Fruit fly (Drosophila melanogaster) whole organism, embryonic: ENCODE data around the gene CG3071.

ENCODE experiments used
- Abd-B ChIP-seq: fragments of 200-800 bp; sonication (Bioruptor generic); optimal IDR thresholded peaks from 2 replicates; lab custom pipeline; 2018; ENCODE audit warnings: missing biosample characterization, mild to moderate bottlenecking, missing genetic modification characterization, moderate library complexity
- Asciz ChIP-seq: fragments of 200-800 bp; sonication (Bioruptor generic); optimal IDR thresholded peaks from 2 replicates; lab custom pipeline; 2017; ENCODE audit warnings: missing biosample characterization, mild to moderate bottlenecking, missing genetic modification characterization, missing genetic modification reagents
- Atf-2 ChIP-seq: fragments of 200-800 bp; sonication (Bioruptor generic); optimal IDR thresholded peaks from 2 replicates; lab custom pipeline; 2016; ENCODE audit warnings: missing biosample characterization, missing genetic modification characterization
- BEAF-32 ChIP-seq: fragments of 200-800 bp; sonication (Bioruptor generic); optimal IDR thresholded peaks from 3 replicates; lab custom pipeline; 2017; ENCODE audit warnings: missing biosample characterization, missing genetic modification characterization, mild to moderate bottlenecking, moderate library complexity, missing genetic modification reagents
- Bgb ChIP-seq: fragments of 200-800 bp; sonication (Bioruptor generic); IDR thresholded peaks from 2 replicates; pipeline ENCODE4 v1.3.6; 2022; ENCODE audit warnings: missing biosample characterization, missing genetic modification characterization; ENCODE audit not compliant: partially characterized antibody
- BtbVII ChIP-seq: fragments of 200-800 bp; sonication (Bioruptor generic); optimal IDR thresholded peaks from 3 replicates; lab custom pipeline; 2017; ENCODE audit warnings: missing biosample characterization, mild to moderate bottlenecking, missing genetic modification characterization
- CG10654 ChIP-seq: fragments of 200-800 bp; sonication (Bioruptor generic); optimal IDR thresholded peaks from 2 replicates; lab custom pipeline; 2016; ENCODE audit warnings: missing biosample characterization, missing genetic modification characterization
- CG11695 ChIP-seq: fragments of 200-800 bp; sonication (Bioruptor generic); IDR thresholded peaks from 3 replicates; pipeline ENCODE4 v1.3.6; 2022; ENCODE audit warnings: missing biosample characterization, missing genetic modification characterization
- CG12391 ChIP-seq: fragments of 200-800 bp; sonication (Bioruptor generic); optimal IDR thresholded peaks from 3 replicates; lab custom pipeline; 2018; ENCODE audit warnings: missing biosample characterization, mild to moderate bottlenecking, missing genetic modification characterization, moderate library complexity
- CG12942 ChIP-seq: fragments of 200-800 bp; sonication (Bioruptor generic); optimal IDR thresholded peaks from 3 replicates; lab custom pipeline; 2016; ENCODE audit warnings: missing biosample characterization, missing genetic modification characterization
- CG1602 ChIP-seq: fragments of 200-800 bp; sonication (Bioruptor generic); optimal IDR thresholded peaks from 3 replicates; lab custom pipeline; 2016; ENCODE audit warnings: missing biosample characterization, missing genetic modification characterization
- CG1647 ChIP-seq: fragments of 200-800 bp; sonication (Bioruptor generic); optimal IDR thresholded peaks from 3 replicates; lab custom pipeline; 2016; ENCODE audit warnings: missing biosample characterization, missing genetic modification characterization
- CG17829 ChIP-seq: fragments of 200-800 bp; optimal IDR thresholded peaks from 2 replicates; lab custom pipeline; 2019; ENCODE audit warnings: missing biosample characterization, mild to moderate bottlenecking, missing genetic modification characterization, moderate library complexity
- CG2199 ChIP-seq: fragments of 200-800 bp; sonication (Bioruptor generic); IDR thresholded peaks from 3 replicates; pipeline ENCODE4 v1.3.6; 2022; ENCODE audit warnings: missing biosample characterization, missing genetic modification characterization
- CG32532 ChIP-seq: fragments of 200-800 bp; sonication (Bioruptor generic); IDR thresholded peaks from 2 replicates; pipeline ENCODE4 v1.3.6; 2022; ENCODE audit warnings: missing biosample characterization, missing genetic modification characterization
- CG6765 ChIP-seq: fragments of 200-800 bp; sonication (Bioruptor generic); optimal IDR thresholded peaks from 3 replicates; lab custom pipeline; 2017; ENCODE audit warnings: missing biosample characterization, mild to moderate bottlenecking, missing genetic modification characterization
- CG8944 ChIP-seq: fragments of 200-800 bp; sonication (Bioruptor generic); optimal IDR thresholded peaks from 3 replicates; lab custom pipeline; 2016; ENCODE audit warnings: missing biosample characterization, missing genetic modification characterization
- CG9609 ChIP-seq: fragments of 200-800 bp; sonication (Bioruptor generic); optimal IDR thresholded peaks from 3 replicates; lab custom pipeline; 2016; ENCODE audit warnings: missing biosample characterization, missing genetic modification characterization
- CG9727 ChIP-seq: fragments of 200-800 bp; sonication (Bioruptor generic); optimal IDR thresholded peaks from 3 replicates; lab custom pipeline; 2017; ENCODE audit warnings: missing biosample characterization, mild to moderate bottlenecking, missing genetic modification characterization
- CHES-1-like ChIP-seq: fragments of 200-800 bp; sonication (Bioruptor generic); optimal IDR thresholded peaks from 2 replicates; lab custom pipeline; 2016; ENCODE audit warnings: missing biosample characterization, missing genetic modification characterization
- Camta ChIP-seq: fragments of 200-800 bp; sonication (Bioruptor generic); optimal IDR thresholded peaks from 2 replicates; lab custom pipeline; 2016; ENCODE audit warnings: missing biosample characterization, missing genetic modification characterization
- CoRest ChIP-seq: fragments of 200-800 bp; sonication (Bioruptor generic); optimal IDR thresholded peaks from 3 replicates; lab custom pipeline; 2018; ENCODE audit warnings: missing biosample characterization, mild to moderate bottlenecking, missing genetic modification characterization, moderate library complexity
- Dbx ChIP-seq: fragments of 200-800 bp; sonication (Bioruptor generic); IDR thresholded peaks from 3 replicates; pipeline ENCODE4 v1.3.6; 2022; ENCODE audit warnings: missing biosample characterization, missing genetic modification characterization
- Dp ChIP-seq: fragments of 200-800 bp; sonication (Bioruptor generic); optimal IDR thresholded peaks from 2 replicates; lab custom pipeline; 2018; ENCODE audit warnings: missing biosample characterization, mild to moderate bottlenecking, missing genetic modification characterization, moderate library complexity
- Eip74EF ChIP-seq, 2 experiments: fragments of 200-800 bp in 1 of 2; fragments of >200 bp in 1 of 2; sonication (Bioruptor generic) in 1 of 2; optimal IDR thresholded peaks; 2 replicates each; lab custom pipeline; 2017 to 2019; ENCODE audit warnings: missing biosample characterization in 2 of 2, missing genetic modification characterization in 2 of 2, mild to moderate bottlenecking in 1 of 2, moderate library complexity in 1 of 2
- HLH54F ChIP-seq: fragments of 200-800 bp; sonication (Bioruptor generic); optimal IDR thresholded peaks from 3 replicates; lab custom pipeline; 2016; ENCODE audit warnings: missing biosample characterization, missing genetic modification characterization
- Hsf ChIP-seq: fragments of 200-800 bp; sonication (Bioruptor generic); optimal IDR thresholded peaks from 3 replicates; lab custom pipeline; 2016; ENCODE audit warnings: missing biosample characterization, missing genetic modification characterization
- MBD-R2 ChIP-seq: fragments of 200-800 bp; sonication (Bioruptor generic); IDR thresholded peaks from 2 replicates; pipeline ENCODE4 v1.3.6; 2022; ENCODE audit warnings: missing biosample characterization, missing genetic modification characterization
- MESR4 ChIP-seq: fragments of 200-800 bp; sonication (Bioruptor generic); optimal IDR thresholded peaks from 2 replicates; lab custom pipeline; 2018; ENCODE audit warnings: missing biosample characterization, mild to moderate bottlenecking, missing genetic modification characterization, moderate library complexity
- Med ChIP-seq: fragments of 200-800 bp; sonication (Bioruptor generic); peaks from one replicate; lab custom pipeline; 2016; ENCODE audit warnings: missing biosample characterization, missing genetic modification characterization, mild to moderate bottlenecking, inconsistent platforms, moderate library complexity
- Mrtf ChIP-seq: fragments of 200-800 bp; sonication (Bioruptor generic); IDR thresholded peaks from 3 replicates; pipeline ENCODE4 v1.3.6; 2022; ENCODE audit warnings: missing biosample characterization, missing genetic modification characterization
- NFAT ChIP-seq: fragments of 200-800 bp; sonication (Bioruptor generic); IDR thresholded peaks from 2 replicates; pipeline ENCODE4 v1.3.6; 2022; ENCODE audit warnings: missing biosample characterization, missing genetic modification characterization
- Ptx1 ChIP-seq: fragments of 200-800 bp; sonication (Bioruptor generic); IDR thresholded peaks from 2 replicates; pipeline ENCODE4 v1.3.6; 2022; ENCODE audit warnings: missing biosample characterization, missing genetic modification characterization
- Sin3A ChIP-seq: fragments of >200 bp; optimal IDR thresholded peaks from 2 replicates; lab custom pipeline; 2018
- Xbp1 ChIP-seq: fragments of 200-800 bp; sonication (Bioruptor generic); optimal IDR thresholded peaks from 3 replicates; lab custom pipeline; 2016; ENCODE audit warnings: missing biosample characterization, mild to moderate bottlenecking, missing genetic modification characterization
- YL-1 ChIP-seq: fragments of 200-800 bp; sonication (Bioruptor generic); optimal IDR thresholded peaks from 3 replicates; lab custom pipeline; 2017; ENCODE audit warnings: missing biosample characterization, mild to moderate bottlenecking, missing genetic modification characterization
- ac ChIP-seq: fragments of 200-800 bp; sonication (Bioruptor generic); optimal IDR thresholded peaks from 3 replicates; lab custom pipeline; 2017; ENCODE audit warnings: missing biosample characterization, mild to moderate bottlenecking, missing genetic modification characterization
- bsh ChIP-seq, 2 experiments: fragments of 200-800 bp; sonication (Bioruptor generic); optimal IDR thresholded peaks; 2 replicates each; lab custom pipeline; 2017 to 2018; ENCODE audit warnings: mild to moderate bottlenecking in 2 of 2, missing biosample characterization in 2 of 2, missing genetic modification characterization in 2 of 2, moderate library complexity in 1 of 2
- crp ChIP-seq, 2 experiments: fragments of 200-800 bp; sonication (Bioruptor generic); optimal IDR thresholded peaks; 2 replicates in 1 of 2; 3 replicates in 1 of 2; lab custom pipeline; 2017; ENCODE audit warnings: missing biosample characterization in 2 of 2, missing genetic modification characterization in 2 of 2, mild to moderate bottlenecking in 1 of 2, moderate library complexity in 1 of 2
- cwo ChIP-seq: fragments of 200-800 bp; sonication (Bioruptor generic); optimal IDR thresholded peaks from 3 replicates; lab custom pipeline; 2017; ENCODE audit warnings: missing biosample characterization, missing genetic modification characterization, mild to moderate bottlenecking, moderate library complexity, missing genetic modification reagents
- fu2 ChIP-seq: fragments of 200-800 bp; sonication (Bioruptor generic); optimal IDR thresholded peaks from 2 replicates; lab custom pipeline; 2016; ENCODE audit warnings: missing biosample characterization, missing genetic modification characterization
- grau ChIP-seq: fragments of 200-800 bp; optimal IDR thresholded peaks from 3 replicates; lab custom pipeline; 2019; ENCODE audit warnings: missing biosample characterization, mild to moderate bottlenecking, missing genetic modification characterization, moderate library complexity
- grn ChIP-seq: fragments of 200-800 bp; sonication (Bioruptor generic); optimal IDR thresholded peaks from 3 replicates; lab custom pipeline; 2017; ENCODE audit warnings: missing biosample characterization, missing genetic modification characterization
- gt ChIP-seq: fragments of 200-800 bp; sonication (Bioruptor generic); IDR thresholded peaks from 2 replicates; pipeline ENCODE4 v1.3.6; 2022; ENCODE audit warnings: missing biosample characterization, missing genetic modification characterization
- jumu ChIP-seq: fragments of 200-800 bp; sonication (Bioruptor generic); optimal IDR thresholded peaks from 3 replicates; lab custom pipeline; 2016; ENCODE audit warnings: missing biosample characterization, missing genetic modification characterization
- klu ChIP-seq: fragments of 200-800 bp; sonication (Bioruptor generic); IDR thresholded peaks from 2 replicates; pipeline ENCODE4 v1.3.6; 2022; ENCODE audit warnings: missing biosample characterization, missing genetic modification characterization
- slp2 ChIP-seq: fragments of 200-800 bp; sonication (Bioruptor generic); optimal IDR thresholded peaks from 2 replicates; lab custom pipeline; 2016; ENCODE audit warnings: missing biosample characterization, missing genetic modification characterization
- sob ChIP-seq: fragments of 200-800 bp; sonication (Bioruptor generic); IDR thresholded peaks from 2 replicates; pipeline ENCODE4 v1.3.6; 2022; ENCODE audit warnings: missing biosample characterization, missing genetic modification characterization
- sug ChIP-seq: fragments of 200-800 bp; optimal IDR thresholded peaks from 2 replicates; lab custom pipeline; 2019; ENCODE audit warnings: missing biosample characterization, mild to moderate bottlenecking, missing genetic modification characterization, moderate library complexity
- tll ChIP-seq, 2 experiments: fragments of 200-800 bp in 1 of 2; fragments of >200 bp in 1 of 2; sonication (Bioruptor generic) in 1 of 2; optimal IDR thresholded peaks; 2 replicates each; lab custom pipeline; 2017 to 2019; ENCODE audit warnings: missing biosample characterization in 2 of 2, missing genetic modification characterization in 2 of 2, mild to moderate bottlenecking in 1 of 2, moderate library complexity in 1 of 2
- zfh2 ChIP-seq: fragments of 200-800 bp; sonication (Bioruptor generic); optimal IDR thresholded peaks from 2 replicates; lab custom pipeline; 2016; ENCODE audit warnings: missing biosample characterization, missing genetic modification characterization

Gene CG3071

dm6 chrX:2262511-2262910 is at the start of gene CG3071, which contains the start of gene temp (continued):
- no peak for TF ChIP-seq CG1647 (GFP tag; lab: Kevin White, UChicago)
- peak; percentile 58 for TF ChIP-seq CG9609 (GFP tag; lab: Kevin White, UChicago)
- TF ChIP-seq klu: peak; percentile 56; the same call in 1 of the 2 replicates
- TF ChIP-seq CoRest: peak; percentile 83
- peak; percentile 76 for TF ChIP-seq MBD-R2 (GFP tag; lab: Robert Waterston, UW)
- TF ChIP-seq Hsf (GFP tag; lab: Kevin White, UChicago): peak; percentile 76
- TF ChIP-seq CHES-1-like (GFP tag; lab: Kevin White, UChicago): peak; percentile 46
- TF ChIP-seq sug (tag; lab: Kevin White, UChicago): peak; percentile 84
- TF ChIP-seq CG8944 (GFP tag; lab: Kevin White, UChicago): peak; percentile 50
- no peak for TF ChIP-seq Eip74EF (GFP tag; optimal IDR thresholded peaks at IDR 0.05; lab: Kevin White, UChicago)
- peak in 1 of 2 experiments; percentile 40 for TF ChIP-seq bsh (GFP tag; optimal IDR thresholded peaks at IDR 0.05; lab: Kevin White, UChicago)
- peak; percentile 58 for TF ChIP-seq BEAF-32 (GFP tag; lab: Kevin White, UChicago)
- TF ChIP-seq Abd-B (GFP tag; lab: Kevin White, UChicago): peak; percentile 73
- TF ChIP-seq slp2 (GFP tag; lab: Kevin White, UChicago): no peak
- no peak for TF ChIP-seq ac (GFP tag; lab: Kevin White, UChicago)
- TF ChIP-seq Bgb (GFP tag; lab: Robert Waterston, UW): no peak
- peak; percentile 88 for TF ChIP-seq Med (GFP tag; lab: Kevin White, UChicago)
- no peak for TF ChIP-seq Mrtf
- TF ChIP-seq Atf-2: peak; percentile 65
- TF ChIP-seq Asciz (GFP tag; lab: Kevin White, UChicago): no peak
- peak; percentile 56 for TF ChIP-seq Camta (GFP tag; lab: Kevin White, UChicago)
- peak; percentile 49 for TF ChIP-seq jumu
- TF ChIP-seq HLH54F (GFP tag; lab: Kevin White, UChicago): peak; percentile 68
- TF ChIP-seq MESR4 (GFP tag; lab: Kevin White, UChicago): no peak
- peak; percentile 33 for TF ChIP-seq BtbVII (GFP tag; lab: Kevin White, UChicago)
- peak; percentile 1 to 90 for TF ChIP-seq tll (GFP tag; optimal IDR thresholded peaks at IDR 0.05; lab: Kevin White, UChicago)
- peak; percentile 72 for TF ChIP-seq cwo (GFP tag; lab: Kevin White, UChicago)
- peak; percentile 73 for TF ChIP-seq grau
- peak; percentile 89 for TF ChIP-seq Sin3A (lab: Kevin White, UChicago)
- TF ChIP-seq zfh2: peak; percentile 73
- peak; percentile 50 for TF ChIP-seq CG12942 (GFP tag; lab: Kevin White, UChicago)
- TF ChIP-seq CG10654 (GFP tag; lab: Kevin White, UChicago): peak; percentile 9
- peak; percentile 28 for TF ChIP-seq CG1602
- peak; percentile 60 for TF ChIP-seq CG32532 (GFP tag; lab: Robert Waterston, UW)
- peak; percentile 49; the same call in 2 of the 3 replicates for TF ChIP-seq Dbx (GFP tag; lab: Robert Waterston, UW)
- peak; percentile 79 for TF ChIP-seq YL-1 (GFP tag; lab: Kevin White, UChicago)
- peak; percentile 74 for TF ChIP-seq Xbp1 (GFP tag; lab: Kevin White, UChicago)
- TF ChIP-seq Ptx1: peak; percentile 70
- no peak for TF ChIP-seq grn
- no peak for TF ChIP-seq CG6765 (GFP tag; lab: Kevin White, UChicago)
- no peak for TF ChIP-seq CG2199 (GFP tag; lab: Robert Waterston, UW)
- 0 out of 3 replicates have a peak, but pooled peaks have one; percentile 37 for TF ChIP-seq CG11695 (GFP tag; lab: Robert Waterston, UW)
- peak; percentile 13 for TF ChIP-seq Dp (GFP tag; lab: Kevin White, UChicago)
- no peak for TF ChIP-seq NFAT
- TF ChIP-seq CG9727 (GFP tag; lab: Kevin White, UChicago): peak; percentile 74
- TF ChIP-seq CG17829 (tag; lab: Kevin White, UChicago): peak; percentile 65
- peak; percentile 66 for TF ChIP-seq fu2 (GFP tag; lab: Kevin White, UChicago)
- peak; percentile 42 to 83 for TF ChIP-seq crp (GFP tag; optimal IDR thresholded peaks at IDR 0.05; lab: Kevin White, UChicago)
- TF ChIP-seq sob (GFP tag; lab: Robert Waterston, UW): peak; percentile 52
- peak; percentile 81 for TF ChIP-seq CG12391 (tag; lab: Kevin White, UChicago)
- no peak for TF ChIP-seq gt
